Worm (Caenorhabditis elegans): ENCODE results near the gene tsp-17.

DNA sequence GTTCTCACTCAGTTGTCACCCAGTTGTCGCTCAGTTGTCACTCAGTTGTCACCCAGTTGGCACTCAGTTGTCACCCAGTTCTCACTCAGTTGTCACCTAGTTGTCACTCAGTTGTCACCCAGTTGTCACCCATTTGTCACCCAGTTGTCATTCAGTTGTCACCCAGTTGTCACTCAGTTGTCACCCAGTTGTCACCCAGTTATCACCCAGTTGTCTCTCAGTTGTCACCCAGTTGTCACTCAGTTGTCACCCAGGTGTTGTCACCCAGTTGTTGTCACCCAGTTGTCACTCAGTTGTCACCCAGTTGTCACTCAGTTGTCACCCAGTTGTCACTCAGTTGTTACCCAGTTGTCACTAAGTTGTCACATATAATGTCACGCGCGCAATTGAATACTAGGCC lies 49.4 kb upstream of the tsp-17 start:
- TF ChIP-seq mml-1 (tag; optimal IDR thresholded peaks at IDR 0.05): no peak
- no peak for TF ChIP-seq nhr-76 (tag; optimal IDR thresholded peaks at IDR 0.05)
- TF ChIP-seq fos-1 (tag; optimal IDR thresholded peaks at IDR 0.05): no peak
- TF ChIP-seq skn-1 (tag; optimal IDR thresholded peaks at IDR 0.05): no peak
